Worm (Caenorhabditis elegans): ENCODE measurements around the gene ttr-19.

DNA sequence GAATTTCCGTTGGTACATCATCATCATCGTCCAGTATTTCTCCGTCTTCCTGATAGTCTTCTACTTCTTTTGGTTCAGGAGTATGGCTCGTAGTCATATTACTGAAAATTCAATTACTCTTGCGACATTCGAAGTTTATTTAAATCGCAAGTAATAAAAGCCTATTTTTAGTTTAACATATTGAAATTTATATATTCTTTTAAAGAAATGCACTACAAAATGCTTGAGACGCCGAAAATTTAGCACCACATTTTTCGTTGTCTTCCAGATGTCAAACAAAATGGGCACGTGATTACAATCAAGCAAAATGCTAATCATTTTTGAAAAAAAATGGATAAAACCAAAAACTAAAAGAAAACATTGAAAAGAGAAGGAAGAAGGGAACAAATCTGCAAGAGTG, 15.2 kb downstream of the ttr-19 start, which contains the start of gene zhit-3:
- no peak for TF ChIP-seq unc-39 (tag; optimal IDR thresholded peaks at IDR 0.05)
- TF ChIP-seq lin-13 (tag; optimal IDR thresholded peaks at IDR 0.05), result no peak
- TF ChIP-seq unc-62 (GFP tag; optimal IDR thresholded peaks at IDR 0.05), result no peak
- TF ChIP-seq nhr-76 (tag; optimal IDR thresholded peaks at IDR 0.05), result no peak
- TF ChIP-seq lsy-2 (tag; optimal IDR thresholded peaks at IDR 0.05), result no peak
- TF ChIP-seq ham-2 (GFP tag; optimal IDR thresholded peaks at IDR 0.05), result no peak
- TF ChIP-seq snpc-4 (tag; optimal IDR thresholded peaks at IDR 0.05), result no peak
- TF ChIP-seq blmp-1 (tag; optimal IDR thresholded peaks at IDR 0.05), result no peak
- TF ChIP-seq elt-1 (tag; optimal IDR thresholded peaks at IDR 0.05; ENCODE audit: borderline replicate concordance, insufficient read depth), result no peak
- TF ChIP-seq drap-1 (GFP tag; optimal IDR thresholded peaks at IDR 0.05), result no peak
